Worm (Caenorhabditis elegans): ENCODE results near the gene ncs-4.

- TF ChIP-seq egl-27 (tag; optimal IDR thresholded peaks at IDR 0.05) (no peak), duxl-1 (tag; optimal IDR thresholded peaks at IDR 0.05; ENCODE audit: poor library complexity) (peak; percentile 28), ceh-82 (tag; optimal IDR thresholded peaks at IDR 0.05) (no peak), mdl-1 (tag; optimal IDR thresholded peaks at IDR 0.05) (peak in 1 of 2 experiments; percentile 28), hlh-30 (tag; optimal IDR thresholded peaks at IDR 0.05; ENCODE audit: insufficient read depth) (peak; percentile 78), T20F7.1 (GFP tag; optimal IDR thresholded peaks at IDR 0.05) (peak; percentile 98), nhr-42 (GFP tag; IDR thresholded peaks at IDR 0.05) (no peak), ctbp-1 (GFP tag; IDR thresholded peaks at IDR 0.05) (no peak), snpc-4 (tag; optimal IDR thresholded peaks at IDR 0.05) (no peak), nhr-28 (tag; optimal IDR thresholded peaks at IDR 0.05) (peak; percentile 78), dmd-9 (GFP tag; IDR thresholded peaks at IDR 0.05) (no peak), nhr-25 (tag; optimal IDR thresholded peaks at IDR 0.05; ENCODE audit: borderline replicate concordance, insufficient read depth) (peak; percentile 39)
These were observed 21.0 kb downstream of the ncs-4 start, which contains the start of gene nucb-1 for ce11 chrX:10197204-10197756.
